Fruit fly (Drosophila melanogaster) whole organism, pupa: ENCODE results near the gene Naa30B.

Experiments used
- CG13204 ChIP-seq: fragments of 200-800 bp; sonication (Bioruptor generic); optimal IDR thresholded peaks from 2 replicates; lab custom pipeline; 2018; ENCODE audit warnings: missing biosample characterization, mild to moderate bottlenecking, missing genetic modification characterization, moderate library complexity
- CG14655 ChIP-seq: fragments of 200-800 bp; sonication (Bioruptor generic); optimal IDR thresholded peaks from 3 replicates; lab custom pipeline; 2017; ENCODE audit warnings: mild to moderate bottlenecking, missing biosample characterization, missing genetic modification reagents, missing genetic modification characterization
- CG15710 ChIP-seq: fragments of 200-800 bp; sonication (Bioruptor generic); optimal IDR thresholded peaks from 2 replicates; lab custom pipeline; 2018; ENCODE audit warnings: missing biosample characterization, mild to moderate bottlenecking, missing genetic modification characterization, moderate library complexity
- CG17806 ChIP-seq: fragments of 200-800 bp; sonication (Bioruptor generic); optimal IDR thresholded peaks from 2 replicates; lab custom pipeline; 2018; ENCODE audit warnings: missing biosample characterization, mild to moderate bottlenecking, missing genetic modification characterization, moderate library complexity
- CG8159 ChIP-seq: fragments of 200-800 bp; sonication (Bioruptor generic); optimal IDR thresholded peaks from 3 replicates; lab custom pipeline; 2018; ENCODE audit warnings: missing biosample characterization, mild to moderate bottlenecking, missing genetic modification characterization, moderate library complexity
- CG9948 ChIP-seq: fragments of 200-800 bp; sonication (Bioruptor generic); optimal IDR thresholded peaks from 2 replicates; lab custom pipeline; 2018; ENCODE audit warnings: missing biosample characterization, mild to moderate bottlenecking, missing genetic modification characterization, moderate library complexity
- Ets98B ChIP-seq: fragments of 200-800 bp; sonication (Bioruptor generic); IDR thresholded peaks from 2 replicates; pipeline ENCODE4 v1.3.6; 2022; ENCODE audit warnings: missing biosample characterization, missing genetic modification characterization

The Naa30B gene

DNA sequence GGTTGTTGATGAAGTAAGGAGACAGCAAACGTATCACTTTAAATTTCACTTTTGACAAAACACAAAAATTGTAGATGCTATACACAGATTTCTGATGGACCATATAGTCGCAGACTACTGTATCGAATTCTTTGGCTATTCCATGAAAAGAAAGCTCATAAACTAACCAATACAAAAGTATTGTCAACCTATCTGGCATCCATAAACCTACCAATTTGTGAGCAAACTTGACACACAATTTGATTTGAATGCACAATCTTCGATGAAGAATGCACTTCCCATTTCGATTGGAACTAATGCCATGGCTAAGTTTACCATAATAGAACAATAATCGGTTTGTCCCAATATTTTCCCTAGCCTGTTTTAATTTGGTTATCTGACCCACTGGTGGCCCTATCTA is 48.5 kb downstream of the Naa30B start, which contains the start of gene CG9173:
Gene CG9173 (minus strand): TSS at position 101 of the 400 bp plus-strand sequence.
- TF ChIP-seq Ets98B (no peak), CG9948 (no peak)

DNA sequence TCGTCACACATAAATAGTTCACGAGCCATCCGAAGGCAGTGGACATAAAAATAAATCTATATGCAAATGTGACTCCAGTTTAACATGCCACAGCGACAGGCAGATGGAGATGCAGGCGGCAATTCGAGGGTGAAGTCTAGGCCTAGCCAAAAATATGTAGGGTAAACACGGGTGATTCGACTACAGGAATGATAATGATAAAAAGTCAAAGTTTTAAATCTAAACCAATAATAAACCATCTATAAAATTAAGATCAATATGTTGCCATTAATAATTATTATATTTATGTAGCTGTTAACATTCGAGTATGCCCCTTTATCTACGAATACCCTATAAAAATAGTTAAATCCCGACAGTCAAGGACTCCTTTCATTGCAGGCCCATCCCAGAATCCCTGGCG is 50.9 kb downstream of the Naa30B start:
- TF ChIP-seq CG15710 (tag; lab: Kevin White, UChicago) (peak; percentile 5), CG17806 (peak; percentile 15), CG14655 (peak; percentile 16), CG8159 (tag; lab: Kevin White, UChicago) (peak; percentile 46), CG13204 (GFP tag; lab: Kevin White, UChicago) (no peak), CG9948 (peak; percentile 66)
